Worm (Caenorhabditis elegans): Measurements from ENCODE around the gene Y62H9A.4.

ce11 chrX:11850572-11850971, 29.4 kb upstream of the Y62H9A.4 start, which contains the start of gene F54F7.14:
- no peak for TF ChIP-seq sox-2 (GFP tag; IDR thresholded peaks at IDR 0.05)
- TF ChIP-seq ama-1 (optimal IDR thresholded peaks at IDR 0.05) = no peak
- TF ChIP-seq nhr-11 (tag; optimal IDR thresholded peaks at IDR 0.05) = no peak
- no peak for TF ChIP-seq T23F11.4 (GFP tag; optimal IDR thresholded peaks at IDR 0.05)
- no peak for TF ChIP-seq pha-4 (tag; optimal IDR thresholded peaks at IDR 0.05)
- no peak for TF ChIP-seq pag-3 (tag; optimal IDR thresholded peaks at IDR 0.05; ENCODE audit: borderline replicate concordance)
- TF ChIP-seq ceh-34 (tag; optimal IDR thresholded peaks at IDR 0.05) = no peak
- no peak for TF ChIP-seq hlh-6 (tag; optimal IDR thresholded peaks at IDR 0.05)
- TF ChIP-seq ceh-18 (tag; optimal IDR thresholded peaks at IDR 0.05) = no peak
- TF ChIP-seq ceh-9 (tag; optimal IDR thresholded peaks at IDR 0.05) = no peak
